Worm (Caenorhabditis elegans) whole organism, L4 larva: ENCODE measurements around the gene mkk-4.
A peak's percentile ranks its signal among the peaks of the same experiment; 100 is the strongest.

Experiments
- F44E2.7 ChIP-seq: fragments of 200-800 bp; sonication (Bioruptor generic); IDR thresholded peaks from 2 replicates; pipeline ENCODE4 v2.1.2; 2022; ENCODE audit warnings: missing genetic modification characterization, missing compliant biosample characterization
- F49E8.2 ChIP-seq: sonication (generic microtip); optimal IDR thresholded peaks from 2 replicates; lab custom pipeline; 2016; ENCODE audit warnings: missing compliant biosample characterization, mild to moderate bottlenecking, missing genetic modification characterization, borderline replicate concordance
- Y5F2A.4 ChIP-seq: fragments of 200-800 bp; sonication (Bioruptor generic); optimal IDR thresholded peaks from 2 replicates; lab custom pipeline; 2018; ENCODE audit warnings: mild to moderate bottlenecking, missing genetic modification characterization, missing compliant biosample characterization
- aha-1 ChIP-seq: fragments of 150-350 bp; peaks from one replicate; lab custom pipeline; 2014; ENCODE audit warnings: missing biosample characterization, missing genetic modification characterization
- attf-4 ChIP-seq: sonication (generic microtip); optimal IDR thresholded peaks from 3 replicates; lab custom pipeline; 2017; ENCODE audit warnings: missing biosample characterization, missing genetic modification characterization
- ceh-20 ChIP-seq: fragments of 200-800 bp; sonication (Bioruptor generic); IDR thresholded peaks from 2 replicates; pipeline ENCODE4 v1.3.6; 2022; ENCODE audit warnings: missing genetic modification reagents, missing genetic modification characterization, missing compliant biosample characterization
- cey-2 ChIP-seq: sonication (generic microtip); optimal IDR thresholded peaks from 3 replicates; lab custom pipeline; 2017; ENCODE audit warnings: missing genetic modification characterization, mild to moderate bottlenecking, missing compliant biosample characterization, antibody characterized with exemption, borderline replicate concordance; ENCODE audit not compliant: insufficient read depth
- ctbp-1 ChIP-seq: fragments of 200-800 bp; sonication (Bioruptor generic); IDR thresholded peaks from 2 replicates; pipeline ENCODE4 v1.3.6; 2022; ENCODE audit warnings: missing genetic modification reagents, missing genetic modification characterization, missing compliant biosample characterization
- daf-16 ChIP-seq, 3 experiments: sonication (generic microtip); optimal IDR thresholded peaks; 2 replicates each; lab custom pipeline; 2016 to 2017; ENCODE audit warnings: missing genetic modification characterization in 3 of 3, missing genetic modification reagents in 3 of 3, mild to moderate bottlenecking in 2 of 3, missing compliant biosample characterization in 2 of 3, missing biosample characterization in 1 of 3, moderate library complexity in 1 of 3
- dmd-8 ChIP-seq: fragments of 200-800 bp; sonication (Bioruptor generic); IDR thresholded peaks from 2 replicates; pipeline ENCODE4 v1.3.6; 2022; ENCODE audit warnings: missing genetic modification characterization, missing compliant biosample characterization
- dve-1 ChIP-seq: sonication (generic microtip); optimal IDR thresholded peaks from 2 replicates; lab custom pipeline; 2017; ENCODE audit warnings: antibody characterized with exemption, mild to moderate bottlenecking, missing genetic modification characterization, missing compliant biosample characterization; ENCODE audit not compliant: insufficient read depth
- fkh-10 ChIP-seq: fragments of 150-350 bp; optimal IDR thresholded peaks from 2 replicates; lab custom pipeline; 2014; ENCODE audit warnings: missing biosample characterization, missing genetic modification reagents, missing genetic modification characterization
- hif-1 ChIP-seq, 2 experiments: sonication (generic microtip); optimal IDR thresholded peaks; 2 replicates each; lab custom pipeline; 2016 to 2017; ENCODE audit warnings: missing compliant biosample characterization in 2 of 2, missing genetic modification characterization in 2 of 2, missing genetic modification reagents in 2 of 2, missing genotype in 2 of 2, mild to moderate bottlenecking in 1 of 2
- hmg-1.1 ChIP-seq: fragments of 200-800 bp; sonication (Bioruptor generic); IDR thresholded peaks from 2 replicates; pipeline ENCODE4 v1.3.6; 2022; ENCODE audit warnings: missing genetic modification reagents, missing genetic modification characterization, missing compliant biosample characterization
- jun-1 ChIP-seq: fragments of 150-350 bp; optimal IDR thresholded peaks from 2 replicates; lab custom pipeline; 2014; ENCODE audit warnings: missing biosample characterization, missing genetic modification reagents, missing genetic modification characterization
- lim-7 ChIP-seq: fragments of 200-800 bp; sonication (Bioruptor generic); IDR thresholded peaks from 2 replicates; pipeline ENCODE4 v1.3.6; 2022; ENCODE audit warnings: missing genetic modification characterization, missing compliant biosample characterization
- lin-15B ChIP-seq: fragments of 150-350 bp; sonication (generic microtip); optimal IDR thresholded peaks from 3 replicates; lab custom pipeline; 2014; ENCODE audit warnings: missing biosample characterization, missing genetic modification characterization
- lin-38 ChIP-seq: fragments of 200-800 bp; sonication (Bioruptor generic); IDR thresholded peaks from 2 replicates; pipeline ENCODE4 v1.3.6; 2022; ENCODE audit warnings: missing genetic modification reagents, missing genetic modification characterization, missing compliant biosample characterization
- lin-39 ChIP-seq: fragments of 150-350 bp; optimal IDR thresholded peaks from 2 replicates; lab custom pipeline; 2014; ENCODE audit warnings: missing biosample characterization, missing genetic modification reagents, missing genetic modification characterization
- lir-3 ChIP-seq: sonication (generic microtip); optimal IDR thresholded peaks from 2 replicates; lab custom pipeline; 2016; ENCODE audit warnings: mild to moderate bottlenecking, missing genetic modification characterization, missing compliant biosample characterization
- mdl-1 ChIP-seq, 2 experiments: fragments of 150-350 bp in 1 of 2; sonication (generic microtip) in 1 of 2; optimal IDR thresholded peaks; 2 replicates each; lab custom pipeline; 2014 to 2017; ENCODE audit warnings: missing biosample characterization in 2 of 2, missing genetic modification characterization in 2 of 2
- mep-1 ChIP-seq: fragments of 150-350 bp; sonication (generic microtip); optimal IDR thresholded peaks from 3 replicates; lab custom pipeline; 2014; ENCODE audit warnings: missing biosample characterization, missing genetic modification characterization
- mes-2 ChIP-seq: sonication (generic microtip); optimal IDR thresholded peaks from 2 replicates; lab custom pipeline; 2016; ENCODE audit warnings: missing genotype, mild to moderate bottlenecking, missing genetic modification characterization, missing compliant biosample characterization; ENCODE audit not compliant: poor library complexity, severe bottlenecking
- nhr-11 ChIP-seq: fragments of 150-350 bp; optimal IDR thresholded peaks from 2 replicates; lab custom pipeline; 2014; ENCODE audit warnings: missing biosample characterization, missing genetic modification characterization
- nhr-111 ChIP-seq: fragments of 200-800 bp; sonication (Bioruptor generic); optimal IDR thresholded peaks from 2 replicates; lab custom pipeline; 2018; ENCODE audit warnings: mild to moderate bottlenecking, missing genetic modification characterization, missing compliant biosample characterization
- nhr-237 ChIP-seq: sonication (generic microtip); optimal IDR thresholded peaks from 2 replicates; lab custom pipeline; 2017; ENCODE audit warnings: missing biosample characterization, missing genetic modification characterization
- nhr-41 ChIP-seq: fragments of 200-800 bp; sonication (Bioruptor generic); IDR thresholded peaks from 2 replicates; pipeline ENCODE4 v1.3.6; 2022; ENCODE audit warnings: missing genetic modification reagents, missing genetic modification characterization, missing compliant biosample characterization
- nhr-6 ChIP-seq: fragments of 150-350 bp; optimal IDR thresholded peaks from 2 replicates; lab custom pipeline; 2014; ENCODE audit warnings: missing biosample characterization, missing genetic modification characterization
- nhr-77 ChIP-seq: fragments of 150-350 bp; optimal IDR thresholded peaks from 2 replicates; lab custom pipeline; 2014; ENCODE audit warnings: missing biosample characterization, missing genetic modification characterization
- rbr-2 ChIP-seq: sonication (generic microtip); optimal IDR thresholded peaks from 2 replicates; lab custom pipeline; 2016; ENCODE audit warnings: missing genotype, missing genetic modification characterization, missing compliant biosample characterization
- sdz-12 ChIP-seq: fragments of 200-800 bp; sonication (Bioruptor generic); optimal IDR thresholded peaks from 2 replicates; lab custom pipeline; 2018; ENCODE audit warnings: mild to moderate bottlenecking, missing genetic modification characterization, missing compliant biosample characterization
- set-16 ChIP-seq: fragments of 200-800 bp; sonication (Bioruptor generic); IDR thresholded peaks from 2 replicates; pipeline ENCODE4 v1.3.6; 2022; ENCODE audit warnings: missing genetic modification reagents, missing genetic modification characterization, missing compliant biosample characterization
- skn-1 ChIP-seq: fragments of 150-350 bp; optimal IDR thresholded peaks from 2 replicates; lab custom pipeline; 2014; ENCODE audit warnings: missing biosample characterization, missing genetic modification characterization
- snpc-4 ChIP-seq: fragments of 150-350 bp; optimal IDR thresholded peaks from 2 replicates; lab custom pipeline; 2014; ENCODE audit warnings: missing biosample characterization, missing genetic modification characterization
- unc-130 ChIP-seq: sonication (generic microtip); optimal IDR thresholded peaks from 2 replicates; lab custom pipeline; 2016; ENCODE audit warnings: missing genetic modification reagents, missing genetic modification characterization, missing compliant biosample characterization
- unc-39 ChIP-seq: sonication (generic microtip); optimal IDR thresholded peaks from 2 replicates; lab custom pipeline; 2017; ENCODE audit warnings: missing biosample characterization, missing genetic modification characterization
- unc-62 ChIP-seq, 3 experiments: fragments of 150-350 bp in 1 of 3; sonication (generic microtip); optimal IDR thresholded peaks in 2 of 3; peaks in 1 of 3; 1 replicate in 1 of 3; 2 replicates in 2 of 3; lab custom pipeline; 2014 to 2017; ENCODE audit warnings: missing biosample characterization in 3 of 3, missing genetic modification characterization in 3 of 3, missing genetic modification reagents in 3 of 3, missing genotype in 1 of 3
- zag-1 ChIP-seq: fragments of 150-350 bp; optimal IDR thresholded peaks from 2 replicates; lab custom pipeline; 2014; ENCODE audit warnings: missing biosample characterization, missing genetic modification characterization
- zfp-3 ChIP-seq: fragments of 200-800 bp; sonication (Bioruptor generic); conservative IDR thresholded peaks from 2 replicates; pipeline ENCODE4 v1.3.6; 2022; ENCODE audit warnings: missing genetic modification reagents, missing genetic modification characterization, missing compliant biosample characterization
- zip-2 ChIP-seq: fragments of 150-350 bp; optimal IDR thresholded peaks from 2 replicates; lab custom pipeline; 2014; ENCODE audit warnings: missing biosample characterization, missing genetic modification characterization
- ztf-11 ChIP-seq: fragments of 150-350 bp; optimal IDR thresholded peaks from 2 replicates; lab custom pipeline; 2014; ENCODE audit warnings: missing biosample characterization, missing genetic modification characterization
- ztf-7 ChIP-seq: fragments of 150-350 bp; optimal IDR thresholded peaks from 2 replicates; lab custom pipeline; 2014; ENCODE audit warnings: missing biosample characterization, missing genetic modification characterization

The mkk-4 gene

ce11 chrX:10030836-10031235 is 3.2 kb downstream of the mkk-4 start, which contains the start of gene sek-6:
Gene sek-6 (plus strand): TSS chrX:10031150.
- TF ChIP-seq jun-1 (tag; lab: Kevin White, UChicago) (no peak), daf-16 (GFP tag; optimal IDR thresholded peaks at IDR 0.05; lab: Kevin White, UChicago) (no peak), daf-16 (tag; optimal IDR thresholded peaks at IDR 0.05; lab: Kevin White, UChicago) (peak; percentile 88), mes-2 (tag; lab: Kevin White, UChicago) (no peak), unc-62 (GFP tag; optimal IDR thresholded peaks at IDR 0.05 in 1 of 2; lab: Kevin White, UChicago) (peak in 1 of 2 experiments; percentile 29), unc-62 (tag; optimal IDR thresholded peaks at IDR 0.05; lab: Kevin White, UChicago) (no peak)
- TF ChIP-seq, all 104 proteins: peak for 2

- TF ChIP-seq aha-1 (tag; lab: Kevin White, UChicago), result peak; percentile 94
- no peak for TF ChIP-seq unc-39 (tag; lab: Kevin White, UChicago)
- TF ChIP-seq zag-1 (tag; lab: Kevin White, UChicago), result no peak
- no peak for TF ChIP-seq snpc-4 (tag; lab: Kevin White, UChicago)
- TF ChIP-seq sdz-12 (GFP tag; lab: Kevin White, UChicago), result no peak
- no peak for TF ChIP-seq unc-130 (GFP tag; lab: Kevin White, UChicago)
- TF ChIP-seq F44E2.7 (GFP tag; lab: Robert Waterston, UW), result no peak
- no peak for TF ChIP-seq nhr-77 (tag; lab: Kevin White, UChicago)
Observed at ce11 chrX:10044473-10044872, 16.8 kb downstream of the mkk-4 start.

- TF ChIP-seq lim-7 (GFP tag; lab: Robert Waterston, UW) (no peak), hmg-1.1 (GFP tag; lab: Robert Waterston, UW) (no peak), set-16 (no peak), lir-3 (tag; lab: Kevin White, UChicago) (no peak), F49E8.2 (tag; lab: Kevin White, UChicago) (no peak), lin-39 (no peak), Y5F2A.4 (GFP tag; lab: Kevin White, UChicago) (no peak), mdl-1 (tag; optimal IDR thresholded peaks at IDR 0.05; lab: Kevin White, UChicago) (no peak)
Observed at ce11 chrX:10047325-10047724, 19.7 kb downstream of the mkk-4 start, which contains the start of gene ZC374.2. Gene ZC374.2 (minus strand): TSS chrX:10047425.

ce11 chrX:10049160-10049559 is 21.5 kb downstream of the mkk-4 start, which contains the start of gene gnrr-3:
Gene gnrr-3 (plus strand): TSS chrX:10049460.
- no peak for TF ChIP-seq attf-4 (tag; lab: Kevin White, UChicago)
- no peak for TF ChIP-seq unc-39 (tag; lab: Kevin White, UChicago)
- TF ChIP-seq, all 104 proteins: peak for 0

- TF ChIP-seq ceh-20 (GFP tag; lab: Robert Waterston, UW) (peak; percentile 64), hif-1 (tag; optimal IDR thresholded peaks at IDR 0.05; lab: Kevin White, UChicago) (peak; percentile 94 to 98), Y5F2A.4 (GFP tag; lab: Kevin White, UChicago) (no peak), nhr-6 (no peak), lim-7 (GFP tag; lab: Robert Waterston, UW) (no peak), nhr-11 (tag; lab: Kevin White, UChicago) (no peak), zfp-3 (GFP tag; lab: Robert Waterston, UW) (no peak), fkh-10 (no peak), F49E8.2 (tag; lab: Kevin White, UChicago) (no peak), lin-15B (tag; lab: Kevin White, UChicago) (no peak), zip-2 (tag; lab: Kevin White, UChicago) (peak; percentile 43), skn-1 (tag; lab: Kevin White, UChicago) (no peak), rbr-2 (tag; lab: Kevin White, UChicago) (no peak), ctbp-1 (GFP tag; lab: Robert Waterston, UW) (no peak), unc-130 (GFP tag; lab: Kevin White, UChicago) (no peak), dmd-8 (no peak), mep-1 (tag; lab: Kevin White, UChicago) (peak; percentile 62), ztf-7 (no peak), nhr-111 (no peak), nhr-237 (tag; lab: Kevin White, UChicago) (no peak), ztf-11 (no peak), lin-38 (GFP tag; lab: Robert Waterston, UW) (no peak), cey-2 (no peak), nhr-41 (GFP tag; lab: Robert Waterston, UW) (no peak), zag-1 (tag; lab: Kevin White, UChicago) (no peak), dve-1 (tag; lab: Kevin White, UChicago) (peak; percentile 91)
Observed at ce11 chrX:10051625-10052024, 24.0 kb downstream of the mkk-4 start.
